Worm (Caenorhabditis elegans): ENCODE measurements around the gene hbl-1.

DNA sequence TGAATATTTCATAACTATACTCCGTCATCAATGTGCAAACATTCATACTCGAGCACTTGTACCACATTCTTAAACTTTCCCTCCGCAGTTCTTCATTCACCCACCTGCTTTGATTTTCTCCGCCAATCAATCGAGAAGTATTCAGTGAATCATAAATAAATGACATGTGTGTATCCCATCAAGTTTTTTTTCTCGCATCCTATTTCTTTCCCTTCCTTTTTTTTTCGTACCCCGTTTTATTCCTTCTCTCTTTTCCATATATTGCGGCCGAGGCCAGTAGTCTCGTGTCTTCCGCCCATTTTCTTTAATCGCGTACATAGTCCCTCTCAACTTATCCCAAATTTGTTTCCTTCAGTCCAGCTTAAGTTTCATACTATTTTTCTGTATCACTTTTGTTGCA, 26.8 kb downstream of the hbl-1 start, which contains the start of gene atat-2:
- no peak for TF ChIP-seq ceh-30 (tag; optimal IDR thresholded peaks at IDR 0.05)
- TF ChIP-seq rnt-1 (tag; optimal IDR thresholded peaks at IDR 0.05) = no peak
- TF ChIP-seq hlh-30 (tag; optimal IDR thresholded peaks at IDR 0.05; ENCODE audit: insufficient read depth) = no peak
- no peak for TF ChIP-seq fkh-6 (tag; optimal IDR thresholded peaks at IDR 0.05)
- no peak for TF ChIP-seq fax-1 (tag; optimal IDR thresholded peaks at IDR 0.05)
- no peak for TF ChIP-seq unc-3 (GFP tag; conservative IDR thresholded peaks at IDR 0.05)
- no peak for TF ChIP-seq unc-3 (tag; optimal IDR thresholded peaks at IDR 0.05)
- no peak for TF ChIP-seq syd-9 (tag; optimal IDR thresholded peaks at IDR 0.05)
- no peak for TF ChIP-seq gmeb-2 (tag; optimal IDR thresholded peaks at IDR 0.05)
- TF ChIP-seq ama-1 (optimal IDR thresholded peaks at IDR 0.05) = no peak
- no peak for TF ChIP-seq mec-3 (tag; optimal IDR thresholded peaks at IDR 0.05; ENCODE audit: borderline replicate concordance)
